Fruit fly (Drosophila melanogaster) Kc167 (cell line): Measurements from ENCODE around the gene CG7966.

ENCODE experiments used
- Myc ChIP-seq: fragments of >200 bp; optimal IDR thresholded peaks from 2 replicates; lab custom pipeline; 2017; ENCODE audit warnings: missing external identifiers
- Sin3A ChIP-seq: fragments of >200 bp; optimal IDR thresholded peaks from 2 replicates; lab custom pipeline; 2018; ENCODE audit warnings: missing external identifiers
- h ChIP-seq: fragments of >200 bp; optimal IDR thresholded peaks from 3 replicates; lab custom pipeline; 2018; ENCODE audit warnings: missing external identifiers
- insv ChIP-seq: fragments of >200 bp; optimal IDR thresholded peaks from 3 replicates; lab custom pipeline; 2018; ENCODE audit warnings: missing external identifiers
- psq ChIP-seq: fragments of >200 bp; optimal IDR thresholded peaks from 2 replicates; lab custom pipeline; 2017; ENCODE audit warnings: missing external identifiers
- ttk ChIP-seq: sonication (Bioruptor generic); optimal IDR thresholded peaks from 2 replicates; lab custom pipeline; 2017; ENCODE audit warnings: missing external identifiers

The CG7966 gene

DNA sequence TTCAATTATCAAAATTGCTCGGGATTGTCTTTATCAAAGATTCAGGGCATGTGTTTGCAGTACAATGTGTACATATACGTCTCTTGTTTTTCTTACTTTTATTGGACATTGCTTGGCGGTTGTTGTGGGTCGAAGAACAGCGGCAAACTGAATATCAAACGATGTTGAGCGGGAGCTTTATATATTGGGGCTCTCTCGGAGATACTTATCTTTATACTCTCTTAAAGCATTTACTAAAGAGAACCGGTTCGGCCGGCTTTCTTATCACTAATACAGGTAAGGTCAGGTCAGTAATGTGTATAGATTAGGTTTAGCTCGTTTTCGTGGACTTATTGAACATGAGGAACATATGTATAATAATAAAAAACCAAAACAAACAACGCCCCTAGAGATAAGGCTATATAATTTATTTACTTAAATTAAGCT, at the start of gene CG7966:
TSS of gene CG7966 (minus strand) at position 156 of the 426 bp plus-strand sequence.
- TF ChIP-seq Sin3A (no peak), Myc (lab: Kevin White, UChicago) (no peak), h (lab: Kevin White, UChicago) (no peak), ttk (lab: Kevin White, UChicago) (no peak), insv (no peak), psq (lab: Kevin White, UChicago) (no peak)

DNA sequence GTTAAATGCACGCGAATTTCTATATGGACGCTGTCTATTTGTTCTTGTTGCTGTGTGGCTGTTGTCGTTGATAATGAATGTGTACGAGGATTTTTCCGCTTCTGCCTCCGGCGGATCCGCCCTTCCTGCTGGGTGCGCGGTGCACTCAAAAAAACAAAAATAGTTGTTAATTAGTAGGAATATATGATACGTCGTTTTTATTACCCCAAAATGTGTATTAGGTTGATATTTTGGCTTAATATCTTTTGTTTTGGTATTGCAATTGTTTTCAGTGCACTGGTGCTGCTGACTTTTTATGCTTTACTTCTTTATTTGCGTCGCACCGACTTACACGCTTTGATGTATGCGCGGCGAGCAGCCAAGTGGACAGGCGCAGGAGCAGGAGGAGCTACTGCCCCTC, 40.4 kb upstream of the CG7966 start:
- no peak for TF ChIP-seq h (lab: Kevin White, UChicago)
- TF ChIP-seq Myc (lab: Kevin White, UChicago) = no peak
- TF ChIP-seq ttk (lab: Kevin White, UChicago) = no peak
- no peak for TF ChIP-seq psq (lab: Kevin White, UChicago)
- TF ChIP-seq Sin3A = no peak
- TF ChIP-seq insv = no peak

DNA sequence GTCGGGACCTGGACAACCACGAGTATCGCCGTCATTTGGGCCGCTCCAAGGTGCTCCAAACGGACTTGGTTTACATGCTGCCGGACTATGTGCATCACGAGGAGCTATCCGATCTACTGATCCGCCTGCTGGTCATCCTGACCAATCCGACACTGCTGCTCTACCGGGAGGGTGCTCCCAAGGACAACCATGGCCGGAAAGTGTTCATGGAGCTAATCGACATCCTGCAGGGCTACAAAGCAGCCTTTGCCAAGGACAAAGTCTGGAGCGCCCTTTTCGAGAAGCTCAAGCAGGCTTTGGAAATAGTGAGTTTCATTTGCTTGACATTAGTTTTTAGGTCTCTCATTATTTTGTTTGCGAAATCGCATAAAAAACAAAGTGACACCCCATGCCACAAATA, 37.7 kb upstream of the CG7966 start, which contains the start of gene CG34308:
TSS of gene CG34308 (plus strand) at position 301 of the 400 bp plus-strand sequence.
- no peak for TF ChIP-seq ttk (lab: Kevin White, UChicago)
- no peak for TF ChIP-seq Myc (lab: Kevin White, UChicago)
- no peak for TF ChIP-seq Sin3A
- TF ChIP-seq insv = no peak
- TF ChIP-seq h (lab: Kevin White, UChicago) = no peak
- no peak for TF ChIP-seq psq (lab: Kevin White, UChicago)

DNA sequence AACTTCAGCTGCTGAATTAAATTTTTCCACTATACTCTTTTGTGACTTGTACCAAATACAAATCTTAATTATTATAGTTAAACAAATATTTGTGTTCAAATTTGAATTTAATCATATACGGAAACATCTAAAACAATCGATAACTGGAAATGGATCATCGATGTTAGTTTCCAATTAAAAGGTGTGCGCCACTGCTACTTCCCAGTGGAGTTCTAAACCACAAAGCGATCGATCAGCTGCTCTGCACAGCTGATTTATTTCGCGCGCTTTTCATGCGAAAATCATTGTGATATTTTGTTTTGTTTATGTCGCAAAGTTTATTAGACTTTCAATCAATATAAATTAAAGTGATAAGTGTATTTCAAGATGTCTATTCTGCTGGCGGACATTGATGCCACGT, 37.1 kb upstream of the CG7966 start, which contains the start of gene timeout:
TSS of gene timeout (plus strand) at position 257 of the 400 bp plus-strand sequence.
- TF ChIP-seq ttk (lab: Kevin White, UChicago) (no peak), Sin3A (no peak), psq (lab: Kevin White, UChicago) (no peak), Myc (lab: Kevin White, UChicago) (no peak), insv (no peak), h (lab: Kevin White, UChicago) (no peak)

DNA sequence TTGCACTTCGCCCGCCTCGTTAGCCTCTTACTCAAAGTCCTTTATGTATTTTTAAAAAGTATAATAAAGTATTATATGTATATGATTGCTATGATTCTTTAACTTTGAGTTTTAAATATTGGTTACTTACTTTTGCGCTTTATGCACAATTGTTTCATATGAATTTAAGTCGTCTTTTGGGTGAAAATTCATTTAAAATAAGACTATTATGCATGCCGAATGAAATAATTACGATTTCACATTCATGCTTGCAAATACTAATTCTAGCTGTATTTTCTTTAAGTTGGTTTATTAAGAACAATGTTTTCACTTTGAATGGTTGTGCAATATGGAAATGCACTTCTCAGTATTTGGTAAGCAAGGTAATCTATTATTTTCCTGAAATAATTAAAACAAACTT, 34.7 kb upstream of the CG7966 start, which contains the start of gene CG43063:
TSS of gene CG43063 (plus strand) at position 301 of the 400 bp plus-strand sequence.
- TF ChIP-seq psq (lab: Kevin White, UChicago) (no peak), h (lab: Kevin White, UChicago) (no peak), Sin3A (no peak), Myc (lab: Kevin White, UChicago) (no peak), ttk (lab: Kevin White, UChicago) (no peak), insv (no peak)

DNA sequence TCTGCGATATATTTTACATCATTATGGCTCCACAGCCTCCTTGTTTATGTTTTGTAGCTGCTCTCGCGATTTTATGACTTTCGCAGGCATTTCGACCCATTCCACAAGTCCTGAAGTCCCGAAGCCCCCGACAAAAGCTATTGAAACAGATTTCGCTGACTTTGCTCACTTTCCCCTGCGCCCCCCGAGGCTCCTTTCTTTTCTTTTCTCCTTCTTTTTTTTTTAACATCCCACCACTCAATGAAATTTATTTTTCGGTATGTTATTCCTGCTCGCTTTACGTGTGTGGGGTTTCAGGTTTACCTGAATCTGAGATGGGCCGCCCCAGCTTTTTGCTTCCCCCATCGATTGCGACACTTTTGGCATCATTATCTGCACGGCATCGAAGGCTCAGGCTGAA, 31.1 kb upstream of the CG7966 start:
- TF ChIP-seq h (lab: Kevin White, UChicago) (no peak), Myc (lab: Kevin White, UChicago) (no peak), ttk (lab: Kevin White, UChicago) (no peak), insv (no peak)

DNA sequence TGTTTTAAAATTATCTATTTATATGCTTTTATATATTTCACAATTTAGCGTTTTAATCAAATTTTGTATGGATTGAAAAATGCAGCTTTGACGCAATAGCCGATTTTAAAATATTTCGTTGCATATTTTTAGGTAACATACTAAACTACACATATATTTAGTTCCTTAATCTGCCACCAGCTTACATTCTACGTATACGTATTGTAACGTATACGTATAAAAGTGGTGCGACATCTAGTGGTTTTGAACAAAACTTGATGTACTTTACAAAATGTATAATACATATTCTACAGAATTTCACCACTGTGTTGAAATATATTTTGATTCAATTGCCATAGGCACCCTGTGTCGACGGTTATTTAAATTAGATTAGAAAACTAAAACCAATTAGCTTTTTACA, 27.0 kb upstream of the CG7966 start:
- TF ChIP-seq ttk (lab: Kevin White, UChicago) (no peak), psq (lab: Kevin White, UChicago) (no peak), insv (no peak), h (lab: Kevin White, UChicago) (no peak), Myc (lab: Kevin White, UChicago) (no peak), Sin3A (no peak)

DNA sequence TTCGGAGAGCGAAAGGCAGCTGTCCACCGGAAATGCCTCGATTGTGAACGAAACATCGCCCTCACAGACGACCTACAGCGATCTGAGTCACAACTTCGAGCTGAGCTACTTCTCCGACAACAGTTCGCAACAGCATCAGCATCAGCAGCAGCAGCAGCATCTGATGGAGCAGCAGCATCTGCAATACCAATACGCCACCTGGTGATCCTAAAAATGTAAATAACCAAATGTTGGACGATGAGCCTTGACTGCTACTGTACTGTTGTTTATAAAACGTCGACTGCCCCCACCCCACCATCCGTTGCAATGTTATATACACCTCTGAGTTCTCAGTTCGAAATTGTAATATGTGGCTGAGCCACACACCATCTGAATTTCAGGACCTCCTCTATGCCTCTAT, 26.0 kb upstream of the CG7966 start:
- TF ChIP-seq psq (lab: Kevin White, UChicago) (no peak), ttk (lab: Kevin White, UChicago) (no peak)

DNA sequence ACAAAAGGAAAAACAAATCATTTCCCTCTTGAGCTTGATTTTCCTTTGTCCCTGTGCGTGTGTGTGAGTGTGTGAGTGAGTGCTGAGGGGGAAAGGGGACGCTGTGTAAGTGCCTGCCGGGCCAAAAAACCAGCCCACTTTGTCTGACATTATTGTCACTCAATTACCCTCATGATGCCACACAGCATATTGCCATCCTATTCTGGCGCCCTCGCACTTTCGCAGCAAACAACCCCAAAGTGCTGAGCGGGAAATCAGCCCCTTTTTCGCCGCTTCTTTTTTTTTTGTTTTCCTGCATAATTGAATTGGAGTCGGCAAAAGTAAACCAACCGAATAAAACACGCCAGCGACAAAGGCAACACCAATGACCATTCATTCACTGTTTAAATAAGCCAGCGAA, 24.5 kb upstream of the CG7966 start:
- TF ChIP-seq ttk (lab: Kevin White, UChicago) = no peak

DNA sequence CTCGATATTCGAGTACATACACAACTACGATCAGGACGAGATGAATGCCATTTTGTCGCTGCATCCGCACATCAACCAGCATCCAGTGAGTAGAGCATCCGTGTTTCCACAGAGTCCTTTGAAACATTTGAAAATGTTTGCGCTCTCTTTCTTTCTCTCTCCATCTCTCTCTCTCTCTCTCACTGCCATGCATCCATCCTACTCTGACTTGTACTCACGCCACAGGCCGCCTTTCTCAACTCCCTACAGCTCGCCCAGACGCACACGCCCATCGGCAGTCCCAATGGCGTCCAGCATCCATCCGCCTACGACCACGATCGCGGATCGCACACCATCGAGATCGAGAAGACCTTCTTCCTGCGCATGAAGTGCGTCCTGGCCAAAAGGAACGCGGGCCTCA, 23.3 kb upstream of the CG7966 start:
- no peak for TF ChIP-seq psq (lab: Kevin White, UChicago)
- TF ChIP-seq Myc (lab: Kevin White, UChicago) = no peak
- TF ChIP-seq h (lab: Kevin White, UChicago) = no peak
- no peak for TF ChIP-seq ttk (lab: Kevin White, UChicago)
- no peak for TF ChIP-seq Sin3A
- TF ChIP-seq insv = no peak

DNA sequence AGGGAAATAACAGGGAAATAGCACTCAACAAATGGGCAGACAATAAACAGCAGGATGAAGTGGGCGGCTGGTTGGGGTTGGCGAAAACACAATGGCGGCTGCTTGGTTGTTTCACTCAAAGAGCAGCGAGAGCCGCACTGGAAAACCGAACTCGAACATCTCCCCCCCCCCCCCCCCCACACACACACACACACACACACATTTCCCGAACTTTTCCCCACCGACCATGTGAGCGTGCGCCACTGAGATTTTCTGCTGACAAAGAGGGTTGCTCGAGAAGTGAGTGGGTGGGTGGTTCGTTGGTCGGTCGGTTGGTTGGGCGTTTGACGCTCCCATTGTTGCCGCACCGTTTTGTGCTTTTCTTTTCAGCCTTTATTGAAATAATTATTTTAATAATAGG, 21.9 kb upstream of the CG7966 start:
- TF ChIP-seq Myc (lab: Kevin White, UChicago) (no peak), Sin3A (no peak), h (lab: Kevin White, UChicago) (no peak), insv (no peak)

DNA sequence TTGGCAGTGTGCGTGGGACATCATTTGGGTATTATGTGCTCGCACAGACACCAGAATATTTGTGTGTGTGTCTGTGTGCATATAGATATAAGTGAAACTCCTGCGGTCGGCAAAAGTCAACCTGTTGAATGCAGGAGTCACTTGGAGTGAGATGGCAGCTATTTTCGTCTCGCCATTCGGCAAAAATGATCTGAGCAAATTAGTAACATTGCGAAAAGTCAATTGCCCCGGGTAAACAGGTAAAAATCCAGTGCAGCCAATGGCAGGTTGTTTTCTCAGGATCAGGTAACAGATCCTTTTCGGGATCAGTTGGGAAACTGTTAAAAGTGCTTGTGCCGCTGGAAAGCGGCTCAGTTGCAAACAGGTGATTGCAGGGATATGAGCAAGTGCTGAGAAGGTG, 20.8 kb upstream of the CG7966 start:
- TF ChIP-seq psq (lab: Kevin White, UChicago) (no peak), Myc (lab: Kevin White, UChicago) (no peak), h (lab: Kevin White, UChicago) (no peak), Sin3A (no peak), insv (no peak), ttk (lab: Kevin White, UChicago) (no peak)

DNA sequence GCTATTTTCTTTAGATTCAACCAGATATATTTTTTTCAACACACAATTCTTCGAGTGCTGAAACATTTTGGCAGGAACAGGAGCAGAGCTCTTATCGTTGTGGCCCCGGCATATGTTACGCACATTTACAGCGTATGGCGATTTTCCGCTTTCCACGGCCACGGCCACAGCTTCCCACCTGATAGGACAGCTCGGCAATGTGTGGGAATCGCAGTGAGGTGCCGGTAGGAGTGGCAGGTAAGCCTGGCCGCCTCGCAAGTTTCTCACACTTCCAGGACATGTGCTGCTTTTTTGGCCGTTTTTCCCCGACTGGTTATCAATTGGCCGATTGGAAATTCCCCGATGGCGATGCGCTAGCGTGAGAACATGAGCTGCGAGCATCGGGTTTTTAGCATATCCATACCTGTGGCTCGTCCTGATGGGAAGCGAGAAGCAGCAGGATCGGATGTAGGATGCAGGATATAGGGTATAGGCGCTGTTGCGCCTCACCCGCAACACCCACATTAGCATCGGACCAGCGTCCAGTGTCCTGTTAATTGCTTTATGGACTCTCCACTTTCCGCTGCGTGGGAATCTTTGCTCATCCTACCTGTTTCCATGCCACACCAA, 18.9 kb upstream of the CG7966 start:
- no peak for TF ChIP-seq psq (lab: Kevin White, UChicago)
- TF ChIP-seq Sin3A = no peak
- TF ChIP-seq ttk (lab: Kevin White, UChicago) = no peak
- TF ChIP-seq Myc (lab: Kevin White, UChicago) = no peak
- no peak for TF ChIP-seq insv
- no peak for TF ChIP-seq h (lab: Kevin White, UChicago)
